Worm (Caenorhabditis elegans): Measurements from ENCODE around the gene rabn-5.

DNA sequence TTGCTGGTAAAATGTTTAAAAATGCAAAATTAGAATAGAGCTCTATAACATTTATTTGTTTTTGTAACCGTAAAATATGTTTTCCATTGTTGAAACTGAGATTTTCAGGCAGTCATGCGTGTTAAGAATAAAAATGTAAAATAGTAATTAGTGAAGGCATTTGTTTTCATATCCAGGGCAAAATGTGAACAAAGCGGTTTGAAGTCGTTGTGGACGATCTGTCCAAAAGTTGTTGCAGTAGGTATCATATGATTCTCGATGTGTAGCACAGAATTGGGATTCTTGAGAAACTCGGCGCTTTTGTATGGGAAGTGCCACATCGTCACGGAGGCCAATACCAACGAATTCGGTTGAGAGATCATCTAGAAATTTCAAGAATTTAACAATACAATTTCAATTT, 17.9 kb downstream of the rabn-5 start:
- TF ChIP-seq him-1 (tag; optimal IDR thresholded peaks at IDR 0.05), result no peak
- no peak for TF ChIP-seq dao-5 (tag; optimal IDR thresholded peaks at IDR 0.05)
- TF ChIP-seq W03F9.2 (tag; optimal IDR thresholded peaks at IDR 0.05), result no peak

All from whole organism, L4/young adult.